Worm (Caenorhabditis elegans): ENCODE results near the gene clec-147.

clec-147 gene

DNA sequence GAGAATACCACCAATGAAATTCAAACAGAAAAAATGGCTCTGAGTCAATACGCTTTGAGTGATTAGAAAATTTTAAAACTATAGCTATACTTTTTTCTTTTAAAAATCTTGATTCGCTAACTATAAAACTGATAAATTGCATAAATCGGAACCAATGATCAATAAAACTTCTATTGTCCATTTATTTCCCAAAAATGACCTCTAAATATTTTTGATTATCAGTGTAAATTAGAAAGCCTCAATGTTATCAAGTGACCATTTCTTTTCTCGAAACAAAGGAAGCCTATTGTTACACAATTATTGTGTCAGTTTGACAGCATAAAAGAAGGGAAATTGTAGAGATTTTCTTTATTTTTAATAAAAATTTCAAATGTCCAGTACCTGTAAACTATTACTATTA, 37.5 kb downstream of the clec-147 start, which contains the start of gene K10H10.4:
K10H10.4 (plus strand) TSS at position 301 of the 400 bp plus-strand sequence.
- TF ChIP-seq scrt-1 (GFP tag; IDR thresholded peaks at IDR 0.05) (no peak), aly-1 (tag; optimal IDR thresholded peaks at IDR 0.05) (no peak), tbx-11 (GFP tag; IDR thresholded peaks at IDR 0.05) (no peak), pes-1 (GFP tag; IDR thresholded peaks at IDR 0.05) (no peak), hmg-4 (GFP tag; optimal IDR thresholded peaks at IDR 0.05) (no peak), ceh-13 (GFP tag; optimal IDR thresholded peaks at IDR 0.05) (no peak), hnd-1 (tag; optimal IDR thresholded peaks at IDR 0.05) (no peak), tra-4 (tag; optimal IDR thresholded peaks at IDR 0.05) (no peak), ets-7 (tag; optimal IDR thresholded peaks at IDR 0.05) (no peak), flt-1 (GFP tag; IDR thresholded peaks at IDR 0.05) (no peak)

DNA sequence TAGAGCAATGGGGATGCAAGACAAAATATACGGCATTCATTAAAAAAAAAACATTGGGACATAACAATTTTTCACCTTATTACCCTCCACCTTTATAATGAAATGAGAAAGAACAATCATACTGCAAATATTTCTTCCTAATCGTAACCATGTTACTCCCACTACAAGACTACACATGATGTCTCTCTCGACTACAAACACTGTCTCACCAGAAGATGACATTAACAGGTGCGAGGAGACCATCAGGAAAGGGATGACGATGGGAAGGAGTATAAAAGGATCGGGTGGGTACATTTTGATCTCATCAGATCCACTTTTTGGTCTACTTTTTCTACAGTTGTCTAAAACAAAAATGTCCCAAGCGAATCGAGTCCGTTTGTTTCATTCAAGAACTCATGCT, 39.8 kb downstream of the clec-147 start, which contains the start of gene dhs-8:
dhs-8 (plus strand) TSS at position 179 of the 400 bp plus-strand sequence.
- TF ChIP-seq hnd-1 (tag; optimal IDR thresholded peaks at IDR 0.05): no peak
- no peak for TF ChIP-seq pes-1 (GFP tag; IDR thresholded peaks at IDR 0.05)
- no peak for TF ChIP-seq tbx-11 (GFP tag; IDR thresholded peaks at IDR 0.05)
- TF ChIP-seq aly-1 (tag; optimal IDR thresholded peaks at IDR 0.05): no peak
- TF ChIP-seq ama-1 (optimal IDR thresholded peaks at IDR 0.05): no peak

DNA sequence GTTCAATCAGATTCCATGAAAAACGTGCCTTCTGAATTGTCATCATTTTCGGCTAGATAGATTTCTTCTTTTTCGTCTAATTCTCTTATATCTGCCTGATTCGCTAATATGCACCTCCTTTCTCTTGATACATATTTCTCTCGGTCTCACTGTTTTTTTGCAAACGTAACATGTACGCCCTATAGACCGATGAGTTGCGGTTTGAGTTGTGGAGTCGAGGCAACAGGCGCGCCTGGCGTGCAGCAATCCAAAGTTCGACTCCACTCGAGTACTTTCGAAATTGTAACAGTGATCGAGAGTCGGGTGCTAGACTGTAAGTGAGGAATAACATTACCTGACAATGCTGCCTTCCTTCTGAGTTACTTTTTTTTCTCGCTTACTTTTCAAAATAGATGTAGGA, 40.8 kb downstream of the clec-147 start:
- no peak for TF ChIP-seq ama-1 (optimal IDR thresholded peaks at IDR 0.05)
- TF ChIP-seq ets-7 (tag; optimal IDR thresholded peaks at IDR 0.05): peak; percentile 80
- peak; percentile 95 for TF ChIP-seq hnd-1 (tag; optimal IDR thresholded peaks at IDR 0.05)
- peak; percentile 87 for TF ChIP-seq hmbx-1 (tag; optimal IDR thresholded peaks at IDR 0.05)
- TF ChIP-seq F13C5.2 (tag; optimal IDR thresholded peaks at IDR 0.05): peak; percentile 90
- TF ChIP-seq ceh-13 (GFP tag; optimal IDR thresholded peaks at IDR 0.05): peak; percentile 89
- TF ChIP-seq sea-1 (GFP tag; conservative IDR thresholded peaks at IDR 0.05): peak; percentile 92
- peak; percentile 93 for TF ChIP-seq pes-1 (GFP tag; IDR thresholded peaks at IDR 0.05)
- peak; percentile 84 for TF ChIP-seq B0310.2 (tag; optimal IDR thresholded peaks at IDR 0.05)
- peak; percentile 93 for TF ChIP-seq ceh-36 (tag; optimal IDR thresholded peaks at IDR 0.05)
- TF ChIP-seq hmg-4 (GFP tag; optimal IDR thresholded peaks at IDR 0.05): peak; percentile 98
- peak; percentile 48; the same call in 1 of the 2 replicates for TF ChIP-seq tbx-37 (GFP tag; conservative IDR thresholded peaks at IDR 0.05)
- peak; percentile 97 for TF ChIP-seq aly-1 (tag; optimal IDR thresholded peaks at IDR 0.05)
- peak; percentile 91 for TF ChIP-seq flt-1 (GFP tag; IDR thresholded peaks at IDR 0.05)
- TF ChIP-seq scrt-1 (GFP tag; IDR thresholded peaks at IDR 0.05): peak; percentile 91
- peak; percentile 86 for TF ChIP-seq tra-4 (tag; optimal IDR thresholded peaks at IDR 0.05)
- peak; percentile 90 for TF ChIP-seq tbx-11 (GFP tag; IDR thresholded peaks at IDR 0.05)

DNA sequence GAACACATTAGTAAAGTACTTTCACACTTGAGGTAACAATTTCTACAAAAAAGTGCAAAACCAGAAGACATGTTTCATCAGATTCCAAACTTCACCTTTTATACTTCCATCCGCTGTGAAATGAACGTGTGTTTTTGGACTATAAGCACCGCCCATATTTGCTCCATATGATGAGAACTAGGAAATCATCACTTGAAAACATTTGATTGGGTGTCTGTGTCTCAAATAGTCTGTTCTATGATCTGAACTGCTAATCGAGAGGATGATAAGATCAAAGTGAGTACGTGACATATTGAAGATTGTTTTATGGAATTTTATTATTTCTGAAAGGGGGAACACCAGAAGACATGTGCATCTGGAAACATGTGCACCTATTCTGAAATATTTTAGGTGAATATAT, 42.3 kb downstream of the clec-147 start:
- TF ChIP-seq ama-1 (optimal IDR thresholded peaks at IDR 0.05) (no peak), tra-4 (tag; optimal IDR thresholded peaks at IDR 0.05) (no peak), tbx-37 (GFP tag; conservative IDR thresholded peaks at IDR 0.05) (no peak)

DNA sequence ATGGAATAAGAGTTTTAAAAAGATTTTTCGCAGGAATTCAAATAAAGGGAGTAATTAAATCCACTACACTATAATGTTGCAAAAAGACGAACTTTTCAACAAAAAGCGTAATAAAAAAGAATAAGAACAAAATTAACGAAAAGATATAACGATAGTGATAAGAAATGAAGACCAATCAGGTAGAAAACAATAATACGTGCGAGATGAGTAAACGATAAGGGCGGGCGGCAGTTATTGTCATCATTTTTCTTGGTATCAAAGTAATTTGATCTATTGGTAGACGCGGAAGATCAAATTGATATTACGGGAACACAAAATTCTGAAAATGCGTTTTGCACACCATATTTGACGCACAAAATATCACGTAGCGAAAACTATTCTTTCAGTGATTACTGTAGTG, 43.2 kb downstream of the clec-147 start:
- TF ChIP-seq ceh-13 (GFP tag; optimal IDR thresholded peaks at IDR 0.05) (no peak), sea-1 (GFP tag; conservative IDR thresholded peaks at IDR 0.05) (no peak), B0310.2 (tag; optimal IDR thresholded peaks at IDR 0.05) (no peak), tbx-37 (GFP tag; conservative IDR thresholded peaks at IDR 0.05) (no peak), aly-1 (tag; optimal IDR thresholded peaks at IDR 0.05) (no peak), ceh-36 (tag; optimal IDR thresholded peaks at IDR 0.05) (no peak), tbx-11 (GFP tag; IDR thresholded peaks at IDR 0.05) (no peak), scrt-1 (GFP tag; IDR thresholded peaks at IDR 0.05) (no peak), pes-1 (GFP tag; IDR thresholded peaks at IDR 0.05) (no peak), flt-1 (GFP tag; IDR thresholded peaks at IDR 0.05) (no peak), hnd-1 (tag; optimal IDR thresholded peaks at IDR 0.05) (no peak), ets-7 (tag; optimal IDR thresholded peaks at IDR 0.05) (no peak), tra-4 (tag; optimal IDR thresholded peaks at IDR 0.05) (no peak), ama-1 (optimal IDR thresholded peaks at IDR 0.05) (no peak), hmbx-1 (tag; optimal IDR thresholded peaks at IDR 0.05) (no peak), hmg-4 (GFP tag; optimal IDR thresholded peaks at IDR 0.05) (no peak), F13C5.2 (tag; optimal IDR thresholded peaks at IDR 0.05) (no peak)

DNA sequence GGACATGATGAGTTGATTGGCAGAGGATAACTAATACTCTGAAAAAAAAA, 43.4 kb downstream of the clec-147 start, which contains the start of gene cysl-2:
cysl-2 (minus strand) TSS at position 38 of the 50 bp plus-strand sequence.
- no peak for TF ChIP-seq ets-7 (tag; optimal IDR thresholded peaks at IDR 0.05)
- no peak for TF ChIP-seq ceh-36 (tag; optimal IDR thresholded peaks at IDR 0.05)

DNA sequence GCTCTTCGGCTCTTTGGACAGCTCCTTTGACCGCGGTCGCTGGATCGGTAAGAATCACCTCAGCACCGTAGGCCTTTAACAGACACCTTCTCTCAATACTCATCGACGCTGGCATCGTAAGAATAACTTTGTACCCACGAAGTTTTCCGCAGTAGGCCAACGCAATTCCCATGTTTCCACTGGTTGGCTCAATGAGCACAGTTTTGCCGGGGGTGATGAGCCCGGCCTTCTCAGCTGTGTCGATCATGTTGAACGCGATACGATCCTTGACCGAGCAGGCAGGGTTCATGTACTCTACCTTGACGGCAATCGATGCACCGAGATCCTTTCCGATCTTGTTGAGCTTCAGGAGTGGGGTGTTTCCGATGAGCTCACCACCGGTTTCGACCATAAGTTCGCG, 43.6 kb downstream of the clec-147 start:
- no peak for TF ChIP-seq ama-1 (optimal IDR thresholded peaks at IDR 0.05)
- no peak for TF ChIP-seq F13C5.2 (tag; optimal IDR thresholded peaks at IDR 0.05)

DNA sequence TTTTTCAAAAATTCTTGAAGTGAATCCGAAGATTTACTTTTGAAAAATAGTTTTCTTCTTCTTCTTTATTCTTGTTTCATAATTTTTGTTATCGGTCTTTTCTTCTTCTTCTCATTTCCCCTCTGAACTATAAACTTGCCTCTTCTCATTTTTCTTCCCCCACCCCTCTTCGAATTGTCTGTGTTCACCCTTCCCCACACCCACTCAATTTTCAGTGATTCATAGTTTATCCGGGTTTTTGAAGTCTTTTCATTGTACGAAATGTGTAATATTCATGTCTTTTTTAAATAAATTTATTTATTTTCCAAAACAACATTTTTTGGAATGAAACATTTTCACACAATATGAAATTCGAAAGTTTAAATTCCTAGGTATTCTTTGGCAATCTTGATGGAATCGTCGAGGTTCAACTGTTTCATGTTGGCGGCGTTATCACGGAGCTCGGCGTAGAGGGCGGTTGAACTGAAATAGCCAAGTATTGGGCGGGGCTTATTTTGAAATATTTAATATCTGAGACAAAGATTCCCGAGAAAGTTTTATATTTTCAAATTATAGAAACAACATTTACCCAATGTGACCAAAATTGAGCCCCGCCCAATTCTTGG, 44.9 kb downstream of the clec-147 start:
- no peak for TF ChIP-seq hmbx-1 (tag; optimal IDR thresholded peaks at IDR 0.05)
- no peak for TF ChIP-seq tbx-37 (GFP tag; conservative IDR thresholded peaks at IDR 0.05)
- no peak for TF ChIP-seq scrt-1 (GFP tag; IDR thresholded peaks at IDR 0.05)
- no peak for TF ChIP-seq sea-1 (GFP tag; conservative IDR thresholded peaks at IDR 0.05)
- TF ChIP-seq ama-1 (optimal IDR thresholded peaks at IDR 0.05): no peak
- no peak for TF ChIP-seq flt-1 (GFP tag; IDR thresholded peaks at IDR 0.05)

DNA sequence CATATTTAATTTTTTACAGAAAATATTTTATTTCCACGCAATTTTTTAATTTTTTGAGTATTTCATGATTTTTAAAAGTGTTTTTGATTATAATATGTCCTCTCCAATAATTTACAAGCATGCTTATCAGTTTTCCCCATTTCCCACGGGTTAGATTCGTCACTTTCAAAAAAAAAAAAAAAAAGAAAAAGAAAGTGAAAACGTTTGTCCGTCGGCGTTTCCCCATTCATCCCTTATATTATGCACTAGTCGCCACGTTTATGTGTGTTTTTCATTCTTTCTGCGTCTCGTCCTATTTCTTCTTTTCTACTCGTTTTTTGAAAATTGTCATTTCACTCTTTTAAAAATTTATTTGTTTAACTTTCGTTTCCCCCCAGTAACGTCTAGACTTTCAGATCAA, 48.2 kb downstream of the clec-147 start, which contains the start of gene vnut-1:
vnut-1 (plus strand) TSS at position 396 of the 400 bp plus-strand sequence.
- TF ChIP-seq ceh-13 (GFP tag; optimal IDR thresholded peaks at IDR 0.05) (no peak), flt-1 (GFP tag; IDR thresholded peaks at IDR 0.05) (no peak), aly-1 (tag; optimal IDR thresholded peaks at IDR 0.05) (no peak), ama-1 (optimal IDR thresholded peaks at IDR 0.05) (no peak), pes-1 (GFP tag; IDR thresholded peaks at IDR 0.05) (no peak), F13C5.2 (tag; optimal IDR thresholded peaks at IDR 0.05) (no peak), hmg-4 (GFP tag; optimal IDR thresholded peaks at IDR 0.05) (no peak), tbx-11 (GFP tag; IDR thresholded peaks at IDR 0.05) (no peak), tra-4 (tag; optimal IDR thresholded peaks at IDR 0.05) (no peak), hnd-1 (tag; optimal IDR thresholded peaks at IDR 0.05) (no peak), scrt-1 (GFP tag; IDR thresholded peaks at IDR 0.05) (no peak)

Measured in whole organism, early embryonic.